Worm (Caenorhabditis elegans): ENCODE measurements around the gene agt-2.
A peak's percentile ranks its signal among the peaks of the same experiment; 100 is the strongest.

The agt-2 gene

ce11 chrII:5353642-5354041, 20.0 kb downstream of the agt-2 start (continued):
- TF ChIP-seq akir-1 (GFP tag; optimal IDR thresholded peaks at IDR 0.05) (no peak), ccch-3 (GFP tag; optimal IDR thresholded peaks at IDR 0.05) (no peak), ZK185.1 (tag; optimal IDR thresholded peaks at IDR 0.05; ENCODE audit: poor library complexity, severe bottlenecking) (peak; percentile 54), B0035.1 (tag; optimal IDR thresholded peaks at IDR 0.05) (peak; percentile 0), F33H1.4 (GFP tag; IDR thresholded peaks at IDR 0.05) (no peak), mcd-1 (GFP tag; IDR thresholded peaks at IDR 0.05) (no peak), C17E4.6 (GFP tag; IDR thresholded peaks at IDR 0.05) (no peak), nhr-90 (tag; optimal IDR thresholded peaks at IDR 0.05) (peak; percentile 85), madf-3 (GFP tag; IDR thresholded peaks at IDR 0.05) (0 out of 2 replicates have a peak, but pooled peaks have one; percentile 77), repo-1 (tag; optimal IDR thresholded peaks at IDR 0.05) (peak; percentile 86), egl-18 (GFP tag; IDR thresholded peaks at IDR 0.05) (no peak), ztf-28 (GFP tag; IDR thresholded peaks at IDR 0.05) (0 out of 2 replicates have a peak, but pooled peaks have one; percentile 26), egl-44 (GFP tag; IDR thresholded peaks at IDR 0.05) (peak; percentile 64; the same call in 1 of the 2 replicates), F57C9.4 (tag; optimal IDR thresholded peaks at IDR 0.05) (peak; percentile 77), unc-62 (GFP tag; optimal IDR thresholded peaks at IDR 0.05) (no peak), C06A6.2 (GFP tag; conservative IDR thresholded peaks at IDR 0.05) (peak; percentile 50; the same call in 1 of the 2 replicates), F52B5.7 (tag; optimal IDR thresholded peaks at IDR 0.05) (peak; percentile 92), lin-35 (GFP tag; optimal IDR thresholded peaks at IDR 0.05) (no peak), nfyb-1 (GFP tag; IDR thresholded peaks at IDR 0.05) (peak; percentile 67; the same call in 1 of the 2 replicates), hrde-1 (tag; optimal IDR thresholded peaks at IDR 0.05; ENCODE audit: borderline replicate concordance) (peak; percentile 85), lsl-1 (GFP tag; optimal IDR thresholded peaks at IDR 0.05) (peak; percentile 44), let-607 (tag; optimal IDR thresholded peaks at IDR 0.05) (peak; percentile 47 to 54), mxl-1 (tag; optimal IDR thresholded peaks at IDR 0.05) (peak; percentile 38), dpl-1 (GFP tag; optimal IDR thresholded peaks at IDR 0.05) (no peak), ekl-4 (GFP tag; IDR thresholded peaks at IDR 0.05) (peak; percentile 69; the same call in 1 of the 2 replicates), attf-6 (GFP tag; IDR thresholded peaks at IDR 0.05) (peak; percentile 69), aptf-3 (GFP tag; IDR thresholded peaks at IDR 0.05) (peak; percentile 98), ztf-25 (GFP tag; IDR thresholded peaks at IDR 0.05) (peak; percentile 94), ceh-58 (GFP tag; IDR thresholded peaks at IDR 0.05) (peak; percentile 92), tbp1 (GFP tag; optimal IDR thresholded peaks at IDR 0.05) (peak; percentile 91), D2030.7 (GFP tag; IDR thresholded peaks at IDR 0.05) (peak; percentile 37; the same call in 1 of the 2 replicates), athp-1 (tag; optimal IDR thresholded peaks at IDR 0.05) (peak; percentile 89), snpc-3.4 (tag; optimal IDR thresholded peaks at IDR 0.05) (no peak), F22D6.2 (tag; optimal IDR thresholded peaks at IDR 0.05) (peak; percentile 40), tlf-1 (GFP tag; optimal IDR thresholded peaks at IDR 0.05) (peak; percentile 10), snpc-1.1 (tag; optimal IDR thresholded peaks at IDR 0.05; ENCODE audit: insufficient read depth) (peak; percentile 43), F55B11.4 (tag; optimal IDR thresholded peaks at IDR 0.05; ENCODE audit: borderline replicate concordance, insufficient read depth) (no peak), B0336.3 (GFP tag; IDR thresholded peaks at IDR 0.05) (peak; percentile 93), attf-5 (GFP tag; optimal IDR thresholded peaks at IDR 0.05) (peak; percentile 65), F23B12.7 (tag; optimal IDR thresholded peaks at IDR 0.05; ENCODE audit: insufficient read depth) (peak; percentile 37), B0261.1 (tag; optimal IDR thresholded peaks at IDR 0.05) (peak; percentile 74), Y79H2A.3 (GFP tag; conservative IDR thresholded peaks at IDR 0.05) (no peak), gei-17 (GFP tag; optimal IDR thresholded peaks at IDR 0.05) (no peak), him-1 (tag; optimal IDR thresholded peaks at IDR 0.05) (peak; percentile 57), Y53F4B.3 (GFP tag; IDR thresholded peaks at IDR 0.05) (peak; percentile 26; the same call in 1 of the 2 replicates), hlh-26 (GFP tag; conservative IDR thresholded peaks at IDR 0.05) (no peak)

Measured in whole organism, young adult.